Worm (Caenorhabditis elegans) whole organism, L1 larva: Measurements from ENCODE around the gene F32D1.7.

Source experiments
- C16A3.4 ChIP-seq: fragments of 150-350 bp; optimal IDR thresholded peaks from 2 replicates; lab custom pipeline; 2014; ENCODE audit warnings: missing biosample characterization, missing genetic modification characterization
- C34B4.2 ChIP-seq: sonication (generic microtip); optimal IDR thresholded peaks from 2 replicates; lab custom pipeline; 2017; ENCODE audit warnings: mild to moderate bottlenecking, missing genetic modification characterization, missing compliant biosample characterization
- F16B12.6 ChIP-seq: fragments of 150-350 bp; optimal IDR thresholded peaks from 2 replicates; lab custom pipeline; 2014; ENCODE audit warnings: missing biosample characterization, missing genetic modification characterization
- Y116A8C.19 ChIP-seq: sonication (generic microtip); optimal IDR thresholded peaks from 2 replicates; lab custom pipeline; 2016; ENCODE audit warnings: missing compliant biosample characterization, missing genetic modification characterization, borderline replicate concordance
- aha-1 ChIP-seq: fragments of 150-350 bp; optimal IDR thresholded peaks from 2 replicates; lab custom pipeline; 2014; ENCODE audit warnings: missing biosample characterization, missing genetic modification characterization
- ama-1 ChIP-seq: fragments of 150-350 bp; optimal IDR thresholded peaks from 2 replicates; lab custom pipeline; 2014
- blmp-1 ChIP-seq: fragments of 150-350 bp; optimal IDR thresholded peaks from 2 replicates; lab custom pipeline; 2014; ENCODE audit warnings: missing biosample characterization, missing genetic modification characterization
- ceh-63 ChIP-seq: fragments of 200-800 bp; sonication (Bioruptor generic); optimal IDR thresholded peaks from 2 replicates; lab custom pipeline; 2018; ENCODE audit warnings: mild to moderate bottlenecking, missing genetic modification characterization, missing compliant biosample characterization
- ceh-8 ChIP-seq: fragments of 200-800 bp; sonication (Bioruptor generic); optimal IDR thresholded peaks from 2 replicates; lab custom pipeline; 2018; ENCODE audit warnings: mild to moderate bottlenecking, missing genetic modification characterization, moderate library complexity, missing compliant biosample characterization
- ceh-90 ChIP-seq: sonication (generic microtip); optimal IDR thresholded peaks from 2 replicates; lab custom pipeline; 2016; ENCODE audit warnings: missing genetic modification characterization, missing compliant biosample characterization
- ces-1 ChIP-seq: fragments of 150-350 bp; optimal IDR thresholded peaks from 2 replicates; lab custom pipeline; 2014; ENCODE audit warnings: missing biosample characterization, missing genetic modification reagents, missing genetic modification characterization
- dpl-1 ChIP-seq, 3 experiments: fragments of 150-350 bp in 2 of 3; sonication (generic microtip) in 1 of 3; optimal IDR thresholded peaks; 2 replicates each; lab custom pipeline; 2014 to 2017; ENCODE audit warnings: missing biosample characterization in 3 of 3, missing genetic modification characterization in 3 of 3, missing genetic modification reagents in 3 of 3
- dsc-1 ChIP-seq: sonication (generic microtip); optimal IDR thresholded peaks from 2 replicates; lab custom pipeline; 2016; ENCODE audit warnings: mild to moderate bottlenecking, missing genetic modification characterization, missing compliant biosample characterization
- efl-1 ChIP-seq, 4 experiments: fragments of 150-350 bp; optimal IDR thresholded peaks in 3 of 4; peaks in 1 of 4; 1 replicate in 1 of 4; 2 replicates in 3 of 4; lab custom pipeline; 2014; ENCODE audit warnings: missing biosample characterization in 2 of 4, missing genetic modification characterization in 2 of 4, missing genetic modification reagents in 2 of 4
- elt-2 ChIP-seq: sonication (generic microtip); optimal IDR thresholded peaks from 2 replicates; lab custom pipeline; 2016; ENCODE audit warnings: missing genetic modification characterization, mild to moderate bottlenecking, inconsistent platforms, missing compliant biosample characterization, missing genetic modification reagents
- elt-3 ChIP-seq, 6 experiments: fragments of 150-350 bp in 1 of 6; sonication (generic microtip); optimal IDR thresholded peaks; 2 replicates each; lab custom pipeline; 2017 to 2018; ENCODE audit warnings: missing biosample characterization in 6 of 6, missing genetic modification characterization in 6 of 6, inconsistent platforms in 1 of 6
- ets-5 ChIP-seq: fragments of 200-800 bp; sonication (Bioruptor generic); IDR thresholded peaks from 2 replicates; pipeline ENCODE4 v1.3.6; 2022; ENCODE audit warnings: missing genetic modification characterization, missing compliant biosample characterization
- fkh-8 ChIP-seq: sonication (generic microtip); optimal IDR thresholded peaks from 2 replicates; lab custom pipeline; 2016; ENCODE audit warnings: mild to moderate bottlenecking, missing genetic modification characterization, missing compliant biosample characterization
- hlh-4 ChIP-seq: sonication (generic microtip); optimal IDR thresholded peaks from 2 replicates; lab custom pipeline; 2016; ENCODE audit warnings: mild to moderate bottlenecking, missing genetic modification characterization, missing compliant biosample characterization
- hpl-2 ChIP-seq: fragments of 150-350 bp; optimal IDR thresholded peaks from 2 replicates; lab custom pipeline; 2014; ENCODE audit warnings: missing biosample characterization, missing genetic modification reagents, missing genetic modification characterization
- irx-1 ChIP-seq: sonication (generic microtip); optimal IDR thresholded peaks from 2 replicates; lab custom pipeline; 2016; ENCODE audit warnings: missing genetic modification characterization, missing compliant biosample characterization
- isw-1 ChIP-seq: fragments of 200-800 bp; sonication (Bioruptor generic); IDR thresholded peaks from 2 replicates; pipeline ENCODE4 v1.3.6; 2022; ENCODE audit warnings: missing genetic modification characterization, missing compliant biosample characterization
- lin-14 ChIP-seq: fragments of 200-800 bp; sonication (Bioruptor generic); optimal IDR thresholded peaks from 2 replicates; lab custom pipeline; 2018; ENCODE audit warnings: mild to moderate bottlenecking, missing genetic modification characterization, moderate library complexity, missing compliant biosample characterization
- lin-15B ChIP-seq: fragments of 150-350 bp; sonication (generic microtip); optimal IDR thresholded peaks from 3 replicates; lab custom pipeline; 2014; ENCODE audit warnings: missing biosample characterization, missing genetic modification characterization
- lsy-2 ChIP-seq, 2 experiments: fragments of 150-350 bp; optimal IDR thresholded peaks; 2 replicates each; lab custom pipeline; 2014; ENCODE audit warnings: missing biosample characterization in 2 of 2, missing genetic modification characterization in 2 of 2
- mdl-1 ChIP-seq, 2 experiments: fragments of 150-350 bp; optimal IDR thresholded peaks; 2 replicates each; lab custom pipeline; 2014 to 2017; ENCODE audit warnings: missing biosample characterization in 2 of 2, missing genetic modification characterization in 2 of 2, inconsistent platforms in 1 of 2
- mep-1 ChIP-seq: fragments of 150-350 bp; optimal IDR thresholded peaks from 2 replicates; lab custom pipeline; 2014; ENCODE audit warnings: missing biosample characterization, missing genetic modification characterization
- nhr-20 ChIP-seq: sonication (generic microtip); optimal IDR thresholded peaks from 2 replicates; lab custom pipeline; 2016; ENCODE audit warnings: mild to moderate bottlenecking, missing genetic modification characterization, missing compliant biosample characterization
- nhr-237 ChIP-seq: fragments of 150-350 bp; optimal IDR thresholded peaks from 2 replicates; lab custom pipeline; 2014; ENCODE audit warnings: missing biosample characterization, missing genetic modification characterization
- nhr-47 ChIP-seq: sonication (generic microtip); optimal IDR thresholded peaks from 2 replicates; lab custom pipeline; 2016; ENCODE audit warnings: mild to moderate bottlenecking, missing genetic modification characterization, moderate library complexity, missing compliant biosample characterization
- nhr-76 ChIP-seq: sonication (generic microtip); optimal IDR thresholded peaks from 2 replicates; lab custom pipeline; 2017; ENCODE audit warnings: missing biosample characterization, missing genetic modification characterization
- nhr-84 ChIP-seq: sonication (generic microtip); optimal IDR thresholded peaks from 2 replicates; lab custom pipeline; 2017; ENCODE audit warnings: missing biosample characterization, missing genetic modification characterization
- nhr-85 ChIP-seq: sonication (generic microtip); peaks from one replicate; lab custom pipeline; 2016; ENCODE audit warnings: missing genetic modification characterization, inconsistent platforms, missing compliant biosample characterization
- nhr-90 ChIP-seq: sonication (generic microtip); optimal IDR thresholded peaks from 2 replicates; lab custom pipeline; 2016; ENCODE audit warnings: mild to moderate bottlenecking, missing genetic modification characterization, missing compliant biosample characterization; ENCODE audit not compliant: poor library complexity
- pax-3 ChIP-seq: fragments of 200-800 bp; sonication (Bioruptor generic); optimal IDR thresholded peaks from 2 replicates; lab custom pipeline; 2018; ENCODE audit warnings: mild to moderate bottlenecking, missing genetic modification characterization, moderate library complexity, missing compliant biosample characterization
- rnt-1 ChIP-seq: sonication (generic microtip); optimal IDR thresholded peaks from 2 replicates; lab custom pipeline; 2016; ENCODE audit warnings: mild to moderate bottlenecking, missing genetic modification characterization, moderate library complexity, missing compliant biosample characterization
- skn-1 ChIP-seq: fragments of 150-350 bp; optimal IDR thresholded peaks from 2 replicates; lab custom pipeline; 2014; ENCODE audit warnings: missing biosample characterization, missing genetic modification characterization
- snu-23 ChIP-seq: sonication (generic microtip); optimal IDR thresholded peaks from 2 replicates; lab custom pipeline; 2016; ENCODE audit warnings: missing genetic modification characterization, missing compliant biosample characterization
- swsn-7 ChIP-seq: sonication (generic microtip); optimal IDR thresholded peaks from 2 replicates; lab custom pipeline; 2016; ENCODE audit warnings: missing genetic modification characterization, missing compliant biosample characterization
- tbx-2 ChIP-seq: sonication (generic microtip); optimal IDR thresholded peaks from 2 replicates; lab custom pipeline; 2016; ENCODE audit warnings: missing genetic modification characterization, missing compliant biosample characterization
- unc-62 ChIP-seq: fragments of 150-350 bp; optimal IDR thresholded peaks from 2 replicates; lab custom pipeline; 2014; ENCODE audit warnings: missing biosample characterization, missing genetic modification reagents, missing genetic modification characterization
- unc-86 ChIP-seq: sonication (generic microtip); optimal IDR thresholded peaks from 2 replicates; lab custom pipeline; 2016; ENCODE audit warnings: missing genetic modification characterization, missing compliant biosample characterization
- vab-15 ChIP-seq: sonication (generic microtip); optimal IDR thresholded peaks from 2 replicates; lab custom pipeline; 2017; ENCODE audit warnings: missing genotype, mild to moderate bottlenecking, missing genetic modification characterization, missing compliant biosample characterization
- xbp-1 ChIP-seq: sonication (generic microtip); optimal IDR thresholded peaks from 2 replicates; lab custom pipeline; 2016; ENCODE audit warnings: missing genetic modification characterization, missing compliant biosample characterization
- zag-1 ChIP-seq: fragments of 150-350 bp; optimal IDR thresholded peaks from 2 replicates; lab custom pipeline; 2014; ENCODE audit warnings: missing biosample characterization, missing genetic modification characterization

Gene F32D1.7

DNA sequence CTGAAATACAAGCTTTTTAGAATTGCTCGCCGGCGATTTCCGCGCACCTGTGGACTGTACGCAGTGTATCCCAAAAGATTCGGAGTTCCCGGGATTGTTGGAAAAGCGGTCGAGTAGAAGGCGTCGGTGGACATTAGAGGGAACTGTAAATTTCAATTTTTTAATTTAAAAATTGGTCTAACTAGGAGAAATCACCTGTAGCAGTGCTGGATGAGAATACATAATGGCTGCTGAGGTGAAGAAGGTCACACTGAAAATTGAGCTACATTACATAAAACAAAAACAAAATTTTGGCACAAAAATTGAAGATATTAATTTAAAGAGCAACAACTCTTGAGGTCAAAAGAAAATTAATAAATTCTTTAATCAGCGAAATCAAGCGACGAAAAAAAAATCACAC is 1.3 kb downstream of the F32D1.7 start, which contains the start of gene neg-1:
Gene neg-1 (minus strand): TSS at position 250 of the 400 bp plus-strand sequence.
- no peak for TF ChIP-seq unc-62 (GFP tag; lab: Kevin White, UChicago)
- no peak for TF ChIP-seq nhr-84 (tag; lab: Kevin White, UChicago)
- no peak for TF ChIP-seq C34B4.2
- TF ChIP-seq elt-2 (tag; lab: Kevin White, UChicago) = no peak
- TF ChIP-seq nhr-47 (tag; lab: Kevin White, UChicago) = no peak

- TF ChIP-seq unc-86 = no peak
- no peak for TF ChIP-seq C34B4.2
- TF ChIP-seq ces-1 = no peak
- no peak for TF ChIP-seq nhr-76 (tag; lab: Kevin White, UChicago)
Measured at ce11 chrV:4373656-4374055, 2.3 kb downstream of the F32D1.7 start.

DNA sequence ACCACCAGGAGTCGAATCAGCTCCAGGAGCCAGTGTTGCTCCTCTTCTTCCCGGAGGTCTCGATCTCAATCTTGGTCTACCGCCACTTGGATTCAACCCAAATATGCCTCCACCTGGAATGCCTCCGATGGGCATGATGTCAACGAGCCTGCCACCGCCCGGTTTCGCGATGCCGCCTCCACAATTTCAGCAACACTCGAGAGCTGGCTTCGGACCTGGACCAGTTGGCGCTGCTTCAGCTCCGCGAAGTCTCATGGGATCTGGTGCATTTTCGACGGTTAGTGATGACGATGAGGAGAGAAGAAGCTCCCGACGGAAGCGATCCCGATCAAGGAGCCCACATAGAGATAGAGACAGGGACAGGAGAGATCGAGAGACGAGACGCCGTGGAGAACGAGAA is 3.0 kb downstream of the F32D1.7 start:
- TF ChIP-seq nhr-237 (tag; lab: Kevin White, UChicago) = no peak
- no peak for TF ChIP-seq efl-1 (optimal IDR thresholded peaks at IDR 0.05; lab: Kevin White, UChicago)
- TF ChIP-seq efl-1 (GFP tag; optimal IDR thresholded peaks at IDR 0.05 in 1 of 2; lab: Kevin White, UChicago) = peak in 1 of 2 experiments; percentile 89
- no peak for TF ChIP-seq ama-1 (lab: Kevin White, UChicago)
- TF ChIP-seq F16B12.6 (tag; lab: Kevin White, UChicago) = no peak
- TF ChIP-seq C34B4.2 = no peak
- TF ChIP-seq hpl-2 (GFP tag; lab: Kevin White, UChicago) = no peak
- TF ChIP-seq, all 84 proteins: peak for 1

DNA sequence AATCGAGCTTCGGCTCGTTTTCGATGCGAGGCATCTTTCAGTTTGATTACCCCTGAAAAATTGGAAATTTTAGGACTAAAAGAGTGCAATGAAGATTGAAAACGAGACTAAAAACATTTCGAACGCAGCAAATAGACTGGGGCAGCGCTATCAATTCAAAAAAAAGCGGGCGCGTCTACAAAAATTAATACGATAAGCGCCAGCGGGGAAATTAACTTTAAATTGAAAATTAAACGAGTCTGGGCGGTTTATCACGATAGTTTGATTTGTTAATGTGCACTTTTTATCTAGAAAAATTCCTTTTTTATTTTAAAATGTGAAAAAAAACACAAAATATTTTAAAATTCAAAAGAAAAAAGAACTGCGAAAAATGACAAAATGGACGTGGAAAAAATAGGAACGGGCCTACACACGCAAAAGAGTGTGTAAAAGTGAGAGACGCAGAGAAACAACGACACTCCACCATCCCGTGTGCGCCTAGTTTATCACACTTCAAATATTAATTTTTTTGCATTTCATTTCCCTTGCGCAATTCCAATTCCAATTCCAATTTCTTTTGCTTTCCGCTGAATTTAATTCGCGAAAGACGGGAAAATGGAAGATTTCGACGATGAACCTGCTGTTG is 4.6 kb downstream of the F32D1.7 start, which contains the start of the genes gmpr-1 and fipp-1:
Gene gmpr-1 (minus strand): TSS at position 75 of the 625 bp plus-strand sequence.
Gene fipp-1 (plus strand): TSS at position 499 of the 625 bp plus-strand sequence.
- TF ChIP-seq unc-86 (peak; percentile 67), lin-15B (tag; lab: Kevin White, UChicago) (peak; percentile 57), elt-3 (tag; optimal IDR thresholded peaks at IDR 0.05; lab: Kevin White, UChicago) (peak in 2 of 6 experiments; percentile 7 to 54), mdl-1 (tag; optimal IDR thresholded peaks at IDR 0.05; lab: Kevin White, UChicago) (peak in 1 of 2 experiments; percentile 30), efl-1 (optimal IDR thresholded peaks at IDR 0.05; lab: Kevin White, UChicago) (peak; percentile 83 to 84), efl-1 (GFP tag; optimal IDR thresholded peaks at IDR 0.05 in 1 of 2; lab: Kevin White, UChicago) (peak; percentile 77 to 97), ceh-8 (peak; percentile 38), dsc-1 (tag; lab: Kevin White, UChicago) (peak; percentile 57), swsn-7 (peak; percentile 77), nhr-85 (tag; lab: Kevin White, UChicago) (peak; percentile 82), zag-1 (tag; lab: Kevin White, UChicago) (no peak), elt-2 (tag; lab: Kevin White, UChicago) (peak; percentile 22), tbx-2 (tag; lab: Kevin White, UChicago) (peak; percentile 71), nhr-90 (tag; lab: Kevin White, UChicago) (peak; percentile 78), ceh-63 (GFP tag; lab: Kevin White, UChicago) (no peak), ceh-90 (tag; lab: Kevin White, UChicago) (no peak), hlh-4 (tag; lab: Kevin White, UChicago) (no peak), rnt-1 (tag; lab: Kevin White, UChicago) (peak; percentile 74), ets-5 (GFP tag; lab: Robert Waterston, UW) (no peak), Y116A8C.19 (tag; lab: Kevin White, UChicago) (no peak), lsy-2 (tag; optimal IDR thresholded peaks at IDR 0.05; lab: Kevin White, UChicago) (peak; percentile 75 to 78), fkh-8 (tag; lab: Kevin White, UChicago) (peak; percentile 1), C16A3.4 (tag; lab: Kevin White, UChicago) (peak; percentile 55), blmp-1 (peak; percentile 33), dpl-1 (GFP tag; optimal IDR thresholded peaks at IDR 0.05; lab: Kevin White, UChicago) (peak; percentile 64 to 78 (median 73)), mep-1 (tag; lab: Kevin White, UChicago) (peak; percentile 74), skn-1 (tag; lab: Kevin White, UChicago) (peak; percentile 54), aha-1 (tag; lab: Kevin White, UChicago) (no peak), isw-1 (GFP tag; lab: Robert Waterston, UW) (peak; percentile 52), lin-14 (GFP tag; lab: Kevin White, UChicago) (no peak), irx-1 (tag; lab: Kevin White, UChicago) (peak; percentile 59), snu-23 (GFP tag; lab: Kevin White, UChicago) (peak; percentile 86), nhr-47 (tag; lab: Kevin White, UChicago) (peak; percentile 80), xbp-1 (tag; lab: Kevin White, UChicago) (peak; percentile 73), nhr-84 (tag; lab: Kevin White, UChicago) (no peak), pax-3 (tag; lab: Kevin White, UChicago) (no peak), vab-15 (tag; lab: Kevin White, UChicago) (no peak), nhr-20 (tag; lab: Kevin White, UChicago) (peak; percentile 69)
